Worm (Caenorhabditis elegans): ENCODE data around the gene best-5.

ce11 chrIII:9689377-9689776 is 676 bp downstream of the best-5 start:
- TF ChIP-seq skn-1 (tag; optimal IDR thresholded peaks at IDR 0.05) (no peak), mdl-1 (tag; optimal IDR thresholded peaks at IDR 0.05) (no peak), unc-62 (GFP tag; optimal IDR thresholded peaks at IDR 0.05) (no peak), pqm-1 (tag; optimal IDR thresholded peaks at IDR 0.05) (peak; percentile 91), ceh-82 (tag; optimal IDR thresholded peaks at IDR 0.05) (no peak), ceh-28 (tag; optimal IDR thresholded peaks at IDR 0.05) (no peak), elt-3 (tag; optimal IDR thresholded peaks at IDR 0.05) (no peak), elt-2 (tag; optimal IDR thresholded peaks at IDR 0.05) (peak; percentile 68), ztf-4 (tag; optimal IDR thresholded peaks at IDR 0.05) (no peak), nhr-12 (tag; optimal IDR thresholded peaks at IDR 0.05) (no peak), nhr-25 (tag; optimal IDR thresholded peaks at IDR 0.05) (no peak), fkh-2 (tag; optimal IDR thresholded peaks at IDR 0.05) (no peak), nfya-1 (tag; optimal IDR thresholded peaks at IDR 0.05; ENCODE audit: insufficient read depth) (no peak), lin-39 (tag; optimal IDR thresholded peaks at IDR 0.05) (no peak)
